Fruit fly (Drosophila melanogaster): ENCODE results near the gene CG32700.

CG32700 gene

DNA sequence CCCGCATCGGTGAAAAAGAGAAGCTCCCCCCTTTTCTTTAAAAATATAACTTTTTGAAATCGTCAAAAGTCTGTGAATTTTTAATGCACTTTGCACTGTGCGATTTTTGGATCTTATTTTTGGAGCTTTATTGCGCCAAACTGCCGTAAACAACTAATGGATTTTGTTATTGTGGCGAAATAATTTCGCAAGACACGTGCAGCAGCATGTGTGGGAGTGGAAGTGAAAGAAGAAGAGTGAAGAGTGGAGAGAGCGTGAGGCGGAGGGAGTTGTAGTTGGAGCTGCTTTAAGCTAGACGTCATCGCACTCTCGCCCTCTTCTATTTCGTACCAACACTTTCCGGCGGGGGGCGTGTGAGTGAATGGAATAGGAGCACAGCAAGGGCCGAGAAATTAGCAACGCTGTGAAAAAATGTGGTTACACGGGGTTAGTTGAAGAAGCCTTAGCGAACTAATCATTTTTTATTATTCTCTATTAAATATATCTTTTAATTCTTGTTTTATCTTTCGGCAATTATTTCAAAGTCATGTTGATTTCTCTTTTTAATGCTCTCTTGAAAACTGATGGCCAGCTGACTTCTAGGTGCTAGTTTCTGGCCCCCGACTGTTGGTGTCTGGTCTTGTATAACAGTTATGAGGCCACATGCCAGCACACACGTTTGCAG, 32.9 kb upstream of the CG32700 start (continued):
- TF ChIP-seq cyc (GFP tag; optimal IDR thresholded peaks at IDR 0.05): peak; percentile 64
- TF ChIP-seq esn (GFP tag; optimal IDR thresholded peaks at IDR 0.05): peak; percentile 81
- peak; percentile 59 for TF ChIP-seq Sox102F (GFP tag; optimal IDR thresholded peaks at IDR 0.05)
- TF ChIP-seq acj6 (GFP tag; optimal IDR thresholded peaks at IDR 0.05): peak; percentile 91
- peak; percentile 54 for TF ChIP-seq vri (GFP tag; optimal IDR thresholded peaks at IDR 0.05)
- peak; percentile 94 for TF ChIP-seq CG3032 (tag; optimal IDR thresholded peaks at IDR 0.05)
- TF ChIP-seq CG15336 (GFP tag; IDR thresholded peaks at IDR 0.05): peak; percentile 97
- TF ChIP-seq topi (GFP tag; optimal IDR thresholded peaks at IDR 0.05): peak; percentile 79
- TF ChIP-seq CG32006 (GFP tag; optimal IDR thresholded peaks at IDR 0.05): peak; percentile 98
- peak; percentile 94 for TF ChIP-seq CG10631 (GFP tag; optimal IDR thresholded peaks at IDR 0.05)
- TF ChIP-seq CG11762 (GFP tag; optimal IDR thresholded peaks at IDR 0.05; ENCODE audit: insufficient read depth): peak; percentile 84
- TF ChIP-seq CG8319 (GFP tag; optimal IDR thresholded peaks at IDR 0.05): peak; percentile 75
- peak; percentile 50 for TF ChIP-seq Ets21C (GFP tag; optimal IDR thresholded peaks at IDR 0.05)
- TF ChIP-seq fd59A (GFP tag; optimal IDR thresholded peaks at IDR 0.05): peak; percentile 94
- TF ChIP-seq CG7368 (GFP tag; optimal IDR thresholded peaks at IDR 0.05): peak; percentile 89
- peak; percentile 99 for TF ChIP-seq CG8119 (GFP tag; IDR thresholded peaks at IDR 0.05)
- peak; percentile 93 for TF ChIP-seq CG1621 (tag; optimal IDR thresholded peaks at IDR 0.05)
- peak; percentile 88 to 91 for TF ChIP-seq salr (GFP tag; optimal IDR thresholded peaks at IDR 0.05)
- peak; percentile 94 for TF ChIP-seq achi (GFP tag; optimal IDR thresholded peaks at IDR 0.05)
- peak; percentile 94 for TF ChIP-seq Gug (GFP tag; IDR thresholded peaks at IDR 0.05)
- TF ChIP-seq CG10669 (GFP tag; optimal IDR thresholded peaks at IDR 0.05): peak; percentile 93
- TF ChIP-seq Ets96B (tag; optimal IDR thresholded peaks at IDR 0.05): peak; percentile 94
- peak; percentile 93 for TF ChIP-seq dac (GFP tag; optimal IDR thresholded peaks at IDR 0.05)
- peak; percentile 87 for TF ChIP-seq CG9139 (GFP tag; optimal IDR thresholded peaks at IDR 0.05)
- peak; percentile 92 for TF ChIP-seq dsx (GFP tag; optimal IDR thresholded peaks at IDR 0.05; ENCODE audit: poor library complexity, severe bottlenecking)
- peak; percentile 70 for TF ChIP-seq Smox (GFP tag; optimal IDR thresholded peaks at IDR 0.05)
- TF ChIP-seq CG4318 (GFP tag; optimal IDR thresholded peaks at IDR 0.05): peak; percentile 94
- TF ChIP-seq CG6808 (GFP tag; optimal IDR thresholded peaks at IDR 0.05): peak; percentile 95
- peak; percentile 94 for TF ChIP-seq ss (GFP tag; optimal IDR thresholded peaks at IDR 0.05)
- TF ChIP-seq Sox15 (GFP tag; optimal IDR thresholded peaks at IDR 0.05): peak; percentile 70

DNA sequence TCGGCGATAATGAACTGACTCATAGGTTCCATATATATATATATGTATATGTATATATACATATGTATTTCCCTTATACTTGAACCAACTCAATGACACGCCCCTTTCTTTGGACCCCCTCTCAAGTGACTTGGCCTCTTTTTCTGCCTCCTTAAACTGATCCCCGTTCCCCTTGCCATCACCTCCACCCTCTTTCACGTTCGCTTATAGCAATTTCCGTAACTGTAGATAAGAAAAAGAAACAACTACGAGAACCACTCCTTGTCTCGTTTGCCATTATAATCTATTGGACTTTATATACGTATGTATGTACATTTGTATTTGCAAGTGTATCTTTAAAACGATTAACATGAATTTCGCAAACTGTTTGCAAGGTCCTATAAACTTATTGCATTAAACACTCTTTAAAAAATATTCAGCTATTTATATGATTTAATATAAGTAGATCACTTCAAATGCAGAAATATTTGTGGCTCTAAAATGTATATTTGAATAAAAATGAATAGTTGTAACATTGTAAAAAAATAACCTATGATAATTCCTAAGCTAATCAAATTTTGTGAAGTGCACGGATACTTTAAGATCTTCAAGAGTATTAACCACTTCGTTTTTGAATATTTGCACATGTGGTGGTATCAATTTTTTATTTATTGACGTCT, 32.1 kb upstream of the CG32700 start:
- peak; percentile 65 for TF ChIP-seq Eip93F (GFP tag; optimal IDR thresholded peaks at IDR 0.05)
- TF ChIP-seq fd85E (GFP tag; optimal IDR thresholded peaks at IDR 0.05): peak; percentile 17
- TF ChIP-seq CG11294 (GFP tag; IDR thresholded peaks at IDR 0.05): no peak
- TF ChIP-seq pdm3 (GFP tag; optimal IDR thresholded peaks at IDR 0.05): peak; percentile 72
- TF ChIP-seq lz (GFP tag; optimal IDR thresholded peaks at IDR 0.05): peak; percentile 58
- TF ChIP-seq CG6808 (GFP tag; optimal IDR thresholded peaks at IDR 0.05): peak; percentile 40
- TF ChIP-seq Blimp-1 (GFP tag; optimal IDR thresholded peaks at IDR 0.05): no peak
- peak; percentile 27 for TF ChIP-seq Sox15 (GFP tag; optimal IDR thresholded peaks at IDR 0.05)
- TF ChIP-seq Gug (GFP tag; IDR thresholded peaks at IDR 0.05): peak; percentile 45
- TF ChIP-seq CG1621 (tag; optimal IDR thresholded peaks at IDR 0.05): peak; percentile 12
- TF ChIP-seq Lpt (GFP tag; optimal IDR thresholded peaks at IDR 0.05): peak; percentile 65
- TF ChIP-seq CG32006 (GFP tag; optimal IDR thresholded peaks at IDR 0.05): peak; percentile 81
- peak; percentile 48 for TF ChIP-seq fd59A (GFP tag; optimal IDR thresholded peaks at IDR 0.05)
- peak; percentile 47 for TF ChIP-seq CG7368 (GFP tag; optimal IDR thresholded peaks at IDR 0.05)
- TF ChIP-seq CG16779 (tag; optimal IDR thresholded peaks at IDR 0.05): no peak
- TF ChIP-seq CG10631 (GFP tag; optimal IDR thresholded peaks at IDR 0.05): peak; percentile 71
- peak; percentile 52 for TF ChIP-seq Eip75B (GFP tag; optimal IDR thresholded peaks at IDR 0.05)
- TF ChIP-seq CG3032 (tag; optimal IDR thresholded peaks at IDR 0.05): peak; percentile 69
- TF ChIP-seq Sox14 (GFP tag; optimal IDR thresholded peaks at IDR 0.05): peak; percentile 62
- TF ChIP-seq net (GFP tag; optimal IDR thresholded peaks at IDR 0.05): peak; percentile 54
- TF ChIP-seq CG6163 (GFP tag; IDR thresholded peaks at IDR 0.05): 0 out of 3 replicates have a peak, but pooled peaks have one; percentile 20
- TF ChIP-seq CG8119 (GFP tag; IDR thresholded peaks at IDR 0.05): peak; percentile 68; the same call in 2 of the 3 replicates
- peak; percentile 64 for TF ChIP-seq CG3919 (GFP tag; optimal IDR thresholded peaks at IDR 0.05)
- peak; percentile 32 for TF ChIP-seq achi (GFP tag; optimal IDR thresholded peaks at IDR 0.05)
- TF ChIP-seq CG15336 (GFP tag; IDR thresholded peaks at IDR 0.05): peak; percentile 61
- peak; percentile 26 for TF ChIP-seq vri (GFP tag; optimal IDR thresholded peaks at IDR 0.05)
- peak; percentile 65 for TF ChIP-seq CG6276 (GFP tag; optimal IDR thresholded peaks at IDR 0.05)
- peak; percentile 62 for TF ChIP-seq Hr4 (GFP tag; optimal IDR thresholded peaks at IDR 0.05)
- TF ChIP-seq salr (GFP tag; optimal IDR thresholded peaks at IDR 0.05): peak in 1 of 2 experiments; percentile 65
- TF ChIP-seq CG8319 (GFP tag; optimal IDR thresholded peaks at IDR 0.05): peak; percentile 17
- peak; percentile 66 for TF ChIP-seq CG10669 (GFP tag; optimal IDR thresholded peaks at IDR 0.05)
- peak; percentile 69 for TF ChIP-seq Smox (GFP tag; optimal IDR thresholded peaks at IDR 0.05)
